Fruit fly (Drosophila melanogaster): ENCODE results near the gene Dup99B.

Dup99B gene

dm6 chr3R:29681241-29681640 lies 33.9 kb downstream of the Dup99B start:
- TF ChIP-seq CG17801 (GFP tag; optimal IDR thresholded peaks at IDR 0.05; ENCODE audit: partially characterized antibody): no peak

DNA sequence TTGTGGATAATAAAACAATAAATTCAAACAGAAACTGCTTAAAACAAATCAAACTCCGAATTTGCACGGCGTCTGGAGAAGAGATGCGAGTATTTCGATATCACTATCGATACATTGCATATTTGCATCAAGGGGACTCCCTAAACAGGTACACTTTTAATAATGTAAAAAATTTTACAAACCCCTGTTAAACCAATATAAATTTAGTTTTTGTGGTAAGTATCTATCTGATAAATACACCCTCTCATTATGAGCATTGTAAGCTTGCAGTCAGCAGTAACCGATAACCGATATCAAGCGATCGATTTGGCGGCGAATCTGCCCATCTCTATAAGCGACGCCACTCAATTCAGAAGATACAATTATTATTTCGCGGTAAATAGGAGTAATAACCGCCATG lies 39.8 kb downstream of the Dup99B start, which contains the start of the genes Bub3 and Cap-D2:
Gene Bub3 (minus strand): TSS at position 89 of the 400 bp plus-strand sequence.
Gene Cap-D2 (plus strand): TSS at position 319 of the 400 bp plus-strand sequence.
- TF ChIP-seq CG17801 (GFP tag; optimal IDR thresholded peaks at IDR 0.05; ENCODE audit: partially characterized antibody): peak; percentile 71

- TF ChIP-seq CG17801 (GFP tag; optimal IDR thresholded peaks at IDR 0.05; ENCODE audit: partially characterized antibody): no peak
These were observed 43.0 kb downstream of the Dup99B start, which contains the start of gene ppk19 for dm6 chr3R:29672156-29672555. Gene ppk19, plus strand, starts transcription at chr3R:29672456.

- TF ChIP-seq CG17801 (GFP tag; optimal IDR thresholded peaks at IDR 0.05; ENCODE audit: partially characterized antibody): no peak
These were observed 44.0 kb downstream of the Dup99B start, which contains the start of gene Obp99a for dm6 chr3R:29671060-29671707. Gene Obp99a, plus strand, starts transcription at chr3R:29671657.

DNA sequence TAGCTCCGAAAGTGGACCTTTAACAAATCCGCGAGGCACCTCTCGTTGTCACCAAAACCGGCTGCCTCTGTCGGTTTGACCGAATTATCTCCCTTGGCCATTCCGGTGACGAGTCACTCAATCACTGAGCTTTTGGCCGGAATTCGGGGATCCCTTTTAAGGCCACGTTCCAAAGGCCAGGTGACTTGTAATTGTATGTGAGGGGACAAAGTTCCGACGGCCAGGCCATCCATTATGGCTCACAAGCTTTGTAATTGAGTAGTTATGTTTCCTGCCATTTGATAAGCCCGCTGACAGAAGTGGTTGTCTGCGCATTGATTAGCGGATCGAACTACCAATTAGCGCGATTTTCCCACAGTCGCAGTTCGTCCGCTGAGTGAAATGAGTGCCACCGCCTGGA lies 46.4 kb downstream of the Dup99B start, which contains the start of the genes ppk20 and ppk30:
Gene ppk20 (minus strand): TSS at position 101 of the 400 bp plus-strand sequence.
Gene ppk30 (plus strand): TSS at position 373 of the 400 bp plus-strand sequence.
- TF ChIP-seq CG17801 (GFP tag; optimal IDR thresholded peaks at IDR 0.05; ENCODE audit: partially characterized antibody): no peak

Data from ovary, adult (tissue).